Worm (Caenorhabditis elegans) whole organism, late embryonic: ENCODE results near the gene sumv-1.

Experiments
- T23F11.4 ChIP-seq: fragments of 200-800 bp; sonication (Bioruptor generic); optimal IDR thresholded peaks from 2 replicates; lab custom pipeline; 2018; ENCODE audit warnings: mild to moderate bottlenecking, missing genetic modification characterization, missing compliant biosample characterization
- ama-1 ChIP-seq: fragments of 150-350 bp; optimal IDR thresholded peaks from 2 replicates; lab custom pipeline; 2014
- ceh-18 ChIP-seq: sonication (generic microtip); optimal IDR thresholded peaks from 2 replicates; lab custom pipeline; 2016; ENCODE audit warnings: missing genetic modification characterization, missing compliant biosample characterization
- ceh-22 ChIP-seq: sonication (generic microtip); optimal IDR thresholded peaks from 2 replicates; lab custom pipeline; 2017; ENCODE audit warnings: missing biosample characterization, missing genetic modification characterization
- ceh-34 ChIP-seq: sonication (generic microtip); optimal IDR thresholded peaks from 2 replicates; lab custom pipeline; 2016; ENCODE audit warnings: mild to moderate bottlenecking, missing genetic modification characterization, missing compliant biosample characterization
- ceh-48 ChIP-seq: sonication (generic microtip); optimal IDR thresholded peaks from 2 replicates; lab custom pipeline; 2016; ENCODE audit warnings: missing genetic modification characterization, inconsistent platforms, missing compliant biosample characterization
- ceh-6 ChIP-seq: fragments of 200-800 bp; sonication (Bioruptor generic); optimal IDR thresholded peaks from 2 replicates; lab custom pipeline; 2018; ENCODE audit warnings: mild to moderate bottlenecking, missing genetic modification characterization, missing compliant biosample characterization
- che-1 ChIP-seq: sonication (generic microtip); optimal IDR thresholded peaks from 2 replicates; lab custom pipeline; 2016; ENCODE audit warnings: mild to moderate bottlenecking, missing genetic modification characterization, missing compliant biosample characterization
- dve-1 ChIP-seq: sonication (generic microtip); optimal IDR thresholded peaks from 2 replicates; lab custom pipeline; 2017; ENCODE audit warnings: antibody characterized with exemption, mild to moderate bottlenecking, missing genetic modification characterization, missing compliant biosample characterization
- elt-2 ChIP-seq: sonication (generic microtip); optimal IDR thresholded peaks from 2 replicates; lab custom pipeline; 2016; ENCODE audit warnings: missing genetic modification reagents, missing genetic modification characterization, missing compliant biosample characterization
- elt-4 ChIP-seq: sonication (generic microtip); optimal IDR thresholded peaks from 2 replicates; lab custom pipeline; 2016; ENCODE audit warnings: missing genetic modification characterization, missing compliant biosample characterization
- ets-4 ChIP-seq: sonication (generic microtip); optimal IDR thresholded peaks from 2 replicates; lab custom pipeline; 2016; ENCODE audit warnings: missing genetic modification characterization, missing compliant biosample characterization
- fax-1 ChIP-seq: sonication (generic microtip); optimal IDR thresholded peaks from 2 replicates; lab custom pipeline; 2016; ENCODE audit warnings: missing genotype, missing genetic modification characterization, missing compliant biosample characterization
- fkh-10 ChIP-seq: fragments of 150-350 bp; optimal IDR thresholded peaks from 2 replicates; lab custom pipeline; 2014; ENCODE audit warnings: missing biosample characterization, missing genetic modification reagents, missing genetic modification characterization
- gmeb-2 ChIP-seq: sonication (generic microtip); optimal IDR thresholded peaks from 2 replicates; lab custom pipeline; 2016; ENCODE audit warnings: missing genetic modification characterization, inconsistent platforms, missing compliant biosample characterization
- hlh-30 ChIP-seq: sonication (generic microtip); optimal IDR thresholded peaks from 2 replicates; lab custom pipeline; 2017; ENCODE audit warnings: antibody characterized with exemption, missing genetic modification characterization, missing compliant biosample characterization; ENCODE audit not compliant: insufficient read depth
- hlh-6 ChIP-seq: sonication (generic microtip); optimal IDR thresholded peaks from 2 replicates; lab custom pipeline; 2016; ENCODE audit warnings: missing genotype, missing genetic modification characterization, missing compliant biosample characterization
- hlh-8 ChIP-seq: sonication (generic microtip); optimal IDR thresholded peaks from 2 replicates; lab custom pipeline; 2016; ENCODE audit warnings: missing genotype, missing genetic modification characterization, missing compliant biosample characterization
- lin-11 ChIP-seq: fragments of 200-800 bp; sonication (Bioruptor generic); optimal IDR thresholded peaks from 2 replicates; lab custom pipeline; 2018; ENCODE audit warnings: mild to moderate bottlenecking, missing genetic modification characterization, missing compliant biosample characterization
- madf-2 ChIP-seq: sonication (generic microtip); optimal IDR thresholded peaks from 2 replicates; lab custom pipeline; 2017; ENCODE audit warnings: missing genetic modification characterization, missing compliant biosample characterization
- nfya-1 ChIP-seq: sonication (generic microtip); optimal IDR thresholded peaks from 2 replicates; lab custom pipeline; 2017; ENCODE audit warnings: missing genetic modification characterization, mild to moderate bottlenecking, missing compliant biosample characterization, antibody characterized with exemption, moderate library complexity
- nhr-11 ChIP-seq: fragments of 150-350 bp; optimal IDR thresholded peaks from 2 replicates; lab custom pipeline; 2014; ENCODE audit warnings: missing biosample characterization, missing genetic modification characterization
- npax-4 ChIP-seq: sonication (generic microtip); optimal IDR thresholded peaks from 2 replicates; lab custom pipeline; 2016; ENCODE audit warnings: missing genetic modification characterization, missing compliant biosample characterization
- odd-2 ChIP-seq: sonication (generic microtip); optimal IDR thresholded peaks from 2 replicates; lab custom pipeline; 2017; ENCODE audit warnings: antibody characterized with exemption, mild to moderate bottlenecking, missing genetic modification characterization, missing compliant biosample characterization
- pag-3 ChIP-seq: sonication (generic microtip); optimal IDR thresholded peaks from 2 replicates; lab custom pipeline; 2016; ENCODE audit warnings: missing compliant biosample characterization, missing genetic modification characterization, borderline replicate concordance
- pqm-1 ChIP-seq: sonication (generic microtip); optimal IDR thresholded peaks from 2 replicates; lab custom pipeline; 2016; ENCODE audit warnings: missing genetic modification characterization, missing compliant biosample characterization
- pros-1 ChIP-seq: fragments of 150-350 bp; optimal IDR thresholded peaks from 2 replicates; lab custom pipeline; 2014; ENCODE audit warnings: missing biosample characterization, missing genetic modification reagents, missing genetic modification characterization
- sdc-2 ChIP-seq: sonication (generic microtip); optimal IDR thresholded peaks from 2 replicates; lab custom pipeline; 2016; ENCODE audit warnings: missing genotype, missing genetic modification characterization, missing compliant biosample characterization
- sox-2 ChIP-seq: fragments of 200-800 bp; sonication (Bioruptor generic); IDR thresholded peaks from 2 replicates; pipeline ENCODE4 v1.3.6; 2022; ENCODE audit warnings: missing genetic modification reagents, missing genetic modification characterization, missing compliant biosample characterization
- syd-9 ChIP-seq: sonication (generic microtip); optimal IDR thresholded peaks from 2 replicates; lab custom pipeline; 2016; ENCODE audit warnings: mild to moderate bottlenecking, missing genetic modification characterization, moderate library complexity, missing compliant biosample characterization
- tbx-2 ChIP-seq: sonication (generic microtip); optimal IDR thresholded peaks from 2 replicates; lab custom pipeline; 2016; ENCODE audit warnings: missing genetic modification characterization, missing compliant biosample characterization
- tbx-7 ChIP-seq: sonication (generic microtip); optimal IDR thresholded peaks from 2 replicates; lab custom pipeline; 2016; ENCODE audit warnings: missing genotype, missing genetic modification characterization, missing compliant biosample characterization
- unc-3 ChIP-seq, 2 experiments: fragments of 200-800 bp in 1 of 2; sonication (Bioruptor generic) in 1 of 2; sonication (generic microtip) in 1 of 2; conservative IDR thresholded peaks in 1 of 2; optimal IDR thresholded peaks in 1 of 2; 2 replicates each; pipeline versions ENCODE4 v1.3.6 to Lab custom; 2016 to 2022; ENCODE audit warnings: missing compliant biosample characterization in 2 of 2, missing genetic modification characterization in 2 of 2, missing genetic modification reagents in 1 of 2
- unc-42 ChIP-seq: sonication (generic microtip); optimal IDR thresholded peaks from 2 replicates; lab custom pipeline; 2016; ENCODE audit warnings: missing genotype, missing genetic modification characterization, missing compliant biosample characterization
- unc-55 ChIP-seq: sonication (generic microtip); optimal IDR thresholded peaks from 2 replicates; lab custom pipeline; 2017; ENCODE audit warnings: missing biosample characterization, missing genetic modification reagents, missing genetic modification characterization
- unc-86 ChIP-seq: sonication (generic microtip); optimal IDR thresholded peaks from 2 replicates; lab custom pipeline; 2016; ENCODE audit warnings: missing genetic modification characterization, missing compliant biosample characterization
- zip-5 ChIP-seq: sonication (generic microtip); optimal IDR thresholded peaks from 2 replicates; lab custom pipeline; 2016; ENCODE audit warnings: missing genetic modification characterization, missing compliant biosample characterization

Gene sumv-1

ce11 chrIII:5248706-5249105 lies 5.3 kb downstream of the sumv-1 start:
- TF ChIP-seq fkh-10 (no peak), pag-3 (tag; lab: Kevin White, UChicago) (no peak), elt-4 (no peak), gmeb-2 (tag; lab: Kevin White, UChicago) (no peak), syd-9 (tag; lab: Kevin White, UChicago) (no peak), ama-1 (lab: Kevin White, UChicago) (no peak), pqm-1 (tag; lab: Kevin White, UChicago) (no peak), unc-42 (tag; lab: Kevin White, UChicago) (no peak), tbx-7 (tag; lab: Kevin White, UChicago) (no peak), unc-55 (GFP tag; lab: Kevin White, UChicago) (no peak), nhr-11 (tag; lab: Kevin White, UChicago) (no peak)

ce11 chrIII:5245067-5245466 lies 8.9 kb downstream of the sumv-1 start:
- TF ChIP-seq ceh-6 (GFP tag; lab: Kevin White, UChicago) (no peak), hlh-6 (tag; lab: Kevin White, UChicago) (no peak), unc-86 (tag; lab: Kevin White, UChicago) (no peak), T23F11.4 (no peak), tbx-2 (tag; lab: Kevin White, UChicago) (no peak), sdc-2 (tag; lab: Kevin White, UChicago) (no peak), unc-3 (GFP tag; conservative IDR thresholded peaks at IDR 0.05; lab: Robert Waterston, UW) (no peak), unc-3 (tag; optimal IDR thresholded peaks at IDR 0.05; lab: Kevin White, UChicago) (no peak), ceh-34 (no peak), nhr-11 (tag; lab: Kevin White, UChicago) (no peak), hlh-8 (tag; lab: Kevin White, UChicago) (no peak), hlh-30 (tag; lab: Kevin White, UChicago) (no peak), zip-5 (tag; lab: Kevin White, UChicago) (no peak), elt-2 (tag; lab: Kevin White, UChicago) (no peak), ceh-18 (tag; lab: Kevin White, UChicago) (no peak), odd-2 (tag; lab: Kevin White, UChicago) (no peak), fax-1 (tag; lab: Kevin White, UChicago) (no peak), ceh-22 (tag; lab: Kevin White, UChicago) (no peak), unc-55 (GFP tag; lab: Kevin White, UChicago) (no peak), madf-2 (tag; lab: Kevin White, UChicago) (no peak), pros-1 (tag; lab: Kevin White, UChicago) (no peak)
- TF ChIP-seq, all 69 proteins: peak for 0

- TF ChIP-seq ceh-18 (tag; lab: Kevin White, UChicago) = no peak
- no peak for TF ChIP-seq tbx-7 (tag; lab: Kevin White, UChicago)
- TF ChIP-seq odd-2 (tag; lab: Kevin White, UChicago) = no peak
- TF ChIP-seq hlh-6 (tag; lab: Kevin White, UChicago) = no peak
- no peak for TF ChIP-seq dve-1
- no peak for TF ChIP-seq ceh-48 (tag; lab: Kevin White, UChicago)
- no peak for TF ChIP-seq unc-55 (GFP tag; lab: Kevin White, UChicago)
- no peak for TF ChIP-seq ceh-6 (GFP tag; lab: Kevin White, UChicago)
- no peak for TF ChIP-seq unc-86 (tag; lab: Kevin White, UChicago)
- TF ChIP-seq elt-4 = no peak
- TF ChIP-seq hlh-8 (tag; lab: Kevin White, UChicago) = no peak
- no peak for TF ChIP-seq gmeb-2 (tag; lab: Kevin White, UChicago)
- TF ChIP-seq npax-4 (tag; lab: Kevin White, UChicago) = no peak
- no peak for TF ChIP-seq lin-11
- TF ChIP-seq che-1 = no peak
- no peak for TF ChIP-seq ets-4 (tag; lab: Kevin White, UChicago)
- no peak for TF ChIP-seq sox-2 (GFP tag; lab: Robert Waterston, UW)
- no peak for TF ChIP-seq pqm-1 (tag; lab: Kevin White, UChicago)
- no peak for TF ChIP-seq nfya-1 (tag; lab: Kevin White, UChicago)
Measured at ce11 chrIII:5244539-5244938, 9.4 kb downstream of the sumv-1 start, which contains the start of gene cnd-1. Gene cnd-1 (minus strand): TSS chrIII:5244639.
